Fruit fly (Drosophila melanogaster) whole organism, adult: Measurements from ENCODE around the gene wcy.

Source experiments
- CG1620 ChIP-seq: fragments of 200-800 bp; sonication (Bioruptor generic); optimal IDR thresholded peaks from 2 replicates; lab custom pipeline; 2016; ENCODE audit warnings: missing biosample characterization, missing genetic modification characterization
- pad ChIP-seq: fragments of 200-800 bp; sonication (Bioruptor generic); optimal IDR thresholded peaks from 3 replicates; lab custom pipeline; 2017; ENCODE audit warnings: missing biosample characterization, missing genetic modification characterization, mild to moderate bottlenecking, moderate library complexity, missing genetic modification reagents

dm6 chrX:17109673-17110072 lies 32.0 kb upstream of the wcy start:
- TF ChIP-seq pad (no peak), CG1620 (GFP tag; lab: Kevin White, UChicago) (no peak)
